Fruit fly (Drosophila melanogaster): ENCODE data around the gene Patsas.

DNA sequence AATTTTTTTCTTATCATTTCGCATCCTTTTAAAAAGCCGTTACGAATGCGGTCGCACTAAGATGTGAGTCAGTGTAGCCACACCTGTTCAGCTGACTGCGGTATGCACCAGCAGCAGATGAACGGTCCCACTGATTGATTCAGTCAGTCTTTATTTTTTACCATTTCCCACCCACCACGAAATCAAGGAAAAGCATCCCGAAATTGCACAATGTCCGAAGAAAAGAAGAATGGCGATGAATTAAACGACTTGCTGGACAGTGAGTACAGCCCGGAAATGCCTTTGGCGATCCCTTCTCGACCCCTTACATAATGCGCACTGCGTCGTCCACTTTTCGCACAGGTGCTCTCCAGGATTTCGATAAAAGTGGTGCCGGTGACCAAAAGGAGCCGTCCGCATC lies 9.4 kb downstream of the Patsas start:
- TF ChIP-seq CG7101 (tag; optimal IDR thresholded peaks at IDR 0.05): no peak
- TF ChIP-seq cnc (optimal IDR thresholded peaks at IDR 0.05): no peak
- TF ChIP-seq cic (GFP tag; optimal IDR thresholded peaks at IDR 0.05): no peak
- TF ChIP-seq Mnt (GFP tag; optimal IDR thresholded peaks at IDR 0.05): peak; percentile 33
- TF ChIP-seq tj (GFP tag; optimal IDR thresholded peaks at IDR 0.05): no peak
- TF ChIP-seq CG12768 (GFP tag; optimal IDR thresholded peaks at IDR 0.05): no peak
- TF ChIP-seq Crg-1 (GFP tag; optimal IDR thresholded peaks at IDR 0.05): no peak

Measured in whole organism, adult.